Worm (Caenorhabditis elegans) whole organism, early embryonic: ENCODE data around the gene gop-3.

Experiments
- B0310.2 ChIP-seq: sonication (generic microtip); optimal IDR thresholded peaks from 2 replicates; lab custom pipeline; 2016; ENCODE audit warnings: mild to moderate bottlenecking, missing genetic modification characterization, missing compliant biosample characterization
- ama-1 ChIP-seq: fragments of 150-350 bp; optimal IDR thresholded peaks from 2 replicates; lab custom pipeline; 2014

- TF ChIP-seq ama-1 (lab: Kevin White, UChicago) (no peak), B0310.2 (no peak)
These were observed 25.7 kb downstream of the gop-3 start, which contains the start of gene ZC395.11 for ce11 chrIII:5286205-5286604.
